Worm (Caenorhabditis elegans) whole organism, L4 larva: ENCODE data around the gene fipr-2.
A peak's percentile ranks its signal among the peaks of the same experiment; 100 is the strongest.

Experiments
- ama-1 ChIP-seq: fragments of 150-350 bp; optimal IDR thresholded peaks from 2 replicates; lab custom pipeline; 2014; ENCODE audit warnings: inconsistent platforms, mixed read lengths
- ceh-62 ChIP-seq: sonication (generic microtip); optimal IDR thresholded peaks from 2 replicates; lab custom pipeline; 2017; ENCODE audit warnings: missing biosample characterization, missing genetic modification characterization
- egl-27 ChIP-seq: sonication (generic microtip); optimal IDR thresholded peaks from 3 replicates; lab custom pipeline; 2017; ENCODE audit warnings: missing biosample characterization, missing genetic modification reagents, missing genetic modification characterization
- fos-1 ChIP-seq: fragments of 150-350 bp; optimal IDR thresholded peaks from 2 replicates; lab custom pipeline; 2014; ENCODE audit warnings: missing biosample characterization, missing genetic modification characterization
- gei-8 ChIP-seq: fragments of 200-800 bp; sonication (Bioruptor generic); optimal IDR thresholded peaks from 2 replicates; lab custom pipeline; 2018; ENCODE audit warnings: mild to moderate bottlenecking, missing genetic modification characterization, missing compliant biosample characterization
- lim-7 ChIP-seq: fragments of 200-800 bp; sonication (Bioruptor generic); IDR thresholded peaks from 2 replicates; pipeline ENCODE4 v1.3.6; 2022; ENCODE audit warnings: missing genetic modification characterization, missing compliant biosample characterization
- lsy-2 ChIP-seq, 2 experiments: fragments of 150-350 bp in 1 of 2; sonication (generic microtip) in 1 of 2; optimal IDR thresholded peaks; 2 replicates each; lab custom pipeline; 2014 to 2017; ENCODE audit warnings: missing biosample characterization in 2 of 2, missing genetic modification characterization in 2 of 2
- nhr-11 ChIP-seq: fragments of 150-350 bp; optimal IDR thresholded peaks from 2 replicates; lab custom pipeline; 2014; ENCODE audit warnings: missing biosample characterization, missing genetic modification characterization
- nhr-237 ChIP-seq: sonication (generic microtip); optimal IDR thresholded peaks from 2 replicates; lab custom pipeline; 2017; ENCODE audit warnings: missing biosample characterization, missing genetic modification characterization
- set-16 ChIP-seq: fragments of 200-800 bp; sonication (Bioruptor generic); IDR thresholded peaks from 2 replicates; pipeline ENCODE4 v1.3.6; 2022; ENCODE audit warnings: missing genetic modification reagents, missing genetic modification characterization, missing compliant biosample characterization
- unc-62 ChIP-seq, 3 experiments: fragments of 150-350 bp in 1 of 3; sonication (generic microtip); optimal IDR thresholded peaks in 2 of 3; peaks in 1 of 3; 1 replicate in 1 of 3; 2 replicates in 2 of 3; lab custom pipeline; 2014 to 2017; ENCODE audit warnings: missing biosample characterization in 3 of 3, missing genetic modification characterization in 3 of 3, missing genetic modification reagents in 3 of 3, missing genotype in 1 of 3
- ztf-11 ChIP-seq: fragments of 150-350 bp; optimal IDR thresholded peaks from 2 replicates; lab custom pipeline; 2014; ENCODE audit warnings: missing biosample characterization, missing genetic modification characterization

DNA sequence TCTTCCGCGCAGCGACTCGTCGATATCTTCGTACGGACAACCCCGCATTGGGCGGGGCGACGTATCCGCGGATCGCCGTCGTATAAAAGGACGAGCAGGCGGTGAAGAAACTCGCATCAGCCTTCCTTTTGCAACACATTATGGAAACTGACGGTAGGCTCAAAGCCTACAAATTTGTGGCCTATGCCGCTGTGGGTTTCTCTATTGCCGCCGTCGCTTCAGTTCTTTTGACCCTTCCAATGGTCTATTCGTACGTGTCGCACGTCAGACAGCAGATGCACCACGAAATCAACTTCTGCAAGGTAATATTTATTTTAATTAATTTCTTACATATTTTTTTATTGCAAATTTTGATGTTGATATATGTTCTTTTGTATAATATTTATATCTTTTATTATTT lies 12.3 kb upstream of the fipr-2 start:
- TF ChIP-seq set-16: no peak
- TF ChIP-seq egl-27 (tag; lab: Kevin White, UChicago): no peak
- no peak for TF ChIP-seq fos-1 (tag; lab: Kevin White, UChicago)
- no peak for TF ChIP-seq lsy-2 (tag; optimal IDR thresholded peaks at IDR 0.05; lab: Kevin White, UChicago)
- TF ChIP-seq unc-62 (GFP tag; optimal IDR thresholded peaks at IDR 0.05 in 1 of 2; lab: Kevin White, UChicago): no peak
- TF ChIP-seq unc-62 (tag; optimal IDR thresholded peaks at IDR 0.05; lab: Kevin White, UChicago): no peak
- TF ChIP-seq ceh-62: no peak
- no peak for TF ChIP-seq nhr-11 (tag; lab: Kevin White, UChicago)
- no peak for TF ChIP-seq lim-7
- TF ChIP-seq ztf-11 (tag; lab: Kevin White, UChicago): no peak
- TF ChIP-seq ama-1 (lab: Kevin White, UChicago): peak; percentile 55
- no peak for TF ChIP-seq gei-8 (GFP tag; lab: Kevin White, UChicago)
- no peak for TF ChIP-seq nhr-237 (tag; lab: Kevin White, UChicago)
